Fruit fly (Drosophila melanogaster): Measurements from ENCODE around the gene chp.

dm6 chr3R:31243079-31243668 lies 32.6 kb upstream of the chp start:
- TF ChIP-seq pan (optimal IDR thresholded peaks at IDR 0.05) (no peak), psq (optimal IDR thresholded peaks at IDR 0.05) (no peak), CG8478 (optimal IDR thresholded peaks at IDR 0.05) (no peak), usp (GFP tag; optimal IDR thresholded peaks at IDR 0.05) (no peak), EcR (GFP tag; optimal IDR thresholded peaks at IDR 0.05) (no peak), Dll (optimal IDR thresholded peaks at IDR 0.05) (no peak)

Measured in whole organism.